Worm (Caenorhabditis elegans) whole organism, L2 larva: ENCODE results near the gene lips-12.

Experiments
- F13H6.1 ChIP-seq: sonication (generic microtip); optimal IDR thresholded peaks from 2 replicates; lab custom pipeline; 2016; ENCODE audit warnings: missing genetic modification characterization, missing compliant biosample characterization
- R02D3.7 ChIP-seq: fragments of 150-350 bp; optimal IDR thresholded peaks from 2 replicates; lab custom pipeline; 2014; ENCODE audit warnings: missing biosample characterization, missing genetic modification characterization
- Y55F3AM.14 ChIP-seq: fragments of 200-800 bp; sonication (Bioruptor generic); optimal IDR thresholded peaks from 2 replicates; lab custom pipeline; 2018; ENCODE audit warnings: mild to moderate bottlenecking, missing genetic modification characterization, missing compliant biosample characterization
- aly-2 ChIP-seq: fragments of 150-350 bp; optimal IDR thresholded peaks from 2 replicates; lab custom pipeline; 2014; ENCODE audit warnings: missing biosample characterization, missing genetic modification characterization
- ceh-16 ChIP-seq: fragments of 150-350 bp; optimal IDR thresholded peaks from 2 replicates; lab custom pipeline; 2014; ENCODE audit warnings: missing biosample characterization, missing genetic modification characterization
- elt-3 ChIP-seq: sonication (generic microtip); optimal IDR thresholded peaks from 2 replicates; lab custom pipeline; 2017; ENCODE audit warnings: missing biosample characterization, missing genetic modification characterization
- fos-1 ChIP-seq: fragments of 150-350 bp; optimal IDR thresholded peaks from 2 replicates; lab custom pipeline; 2014; ENCODE audit warnings: missing biosample characterization, missing genetic modification characterization
- lin-11 ChIP-seq: fragments of 150-350 bp; sonication (generic microtip); optimal IDR thresholded peaks from 2 replicates; lab custom pipeline; 2014; ENCODE audit warnings: missing biosample characterization, missing genetic modification characterization, inconsistent platforms, mixed read lengths
- mbf-1 ChIP-seq: sonication (generic microtip); optimal IDR thresholded peaks from 2 replicates; lab custom pipeline; 2017; ENCODE audit warnings: missing biosample characterization, missing genetic modification characterization
- nhr-11 ChIP-seq: fragments of 150-350 bp; optimal IDR thresholded peaks from 2 replicates; lab custom pipeline; 2014; ENCODE audit warnings: missing biosample characterization, missing genetic modification characterization
- nhr-129 ChIP-seq: fragments of 150-350 bp; optimal IDR thresholded peaks from 2 replicates; lab custom pipeline; 2014; ENCODE audit warnings: missing biosample characterization, missing genetic modification characterization
- nhr-21 ChIP-seq: fragments of 150-350 bp; optimal IDR thresholded peaks from 2 replicates; lab custom pipeline; 2014; ENCODE audit warnings: missing biosample characterization, missing genetic modification characterization
- nhr-77 ChIP-seq: fragments of 150-350 bp; optimal IDR thresholded peaks from 2 replicates; lab custom pipeline; 2014; ENCODE audit warnings: missing biosample characterization, missing genetic modification characterization
- unc-55 ChIP-seq: fragments of 150-350 bp; sonication (generic microtip); optimal IDR thresholded peaks from 3 replicates; lab custom pipeline; 2014; ENCODE audit warnings: missing biosample characterization, missing genetic modification reagents, missing genetic modification characterization
- ztf-1 ChIP-seq: fragments of 200-800 bp; sonication (Bioruptor generic); conservative IDR thresholded peaks from 2 replicates; pipeline ENCODE4 v1.3.6; 2022; ENCODE audit warnings: missing genetic modification characterization, missing compliant biosample characterization

The lips-12 gene

ce11 chrII:1070875-1071274 lies 43.2 kb downstream of the lips-12 start, which contains the start of gene K02E7.12:
Gene K02E7.12, plus strand, starts transcription at chrII:1071175.
- TF ChIP-seq nhr-77 (tag; lab: Kevin White, UChicago) (no peak), lin-11 (tag; lab: Kevin White, UChicago) (no peak), nhr-129 (tag; lab: Kevin White, UChicago) (no peak)

ce11 chrII:1066907-1067306 lies 47.1 kb downstream of the lips-12 start, which contains the start of gene K02E7.10:
Gene K02E7.10, minus strand, starts transcription at chrII:1067007.
- TF ChIP-seq ztf-1, result no peak
- no peak for TF ChIP-seq ceh-16
- no peak for TF ChIP-seq lin-11 (tag; lab: Kevin White, UChicago)
- TF ChIP-seq nhr-21 (tag; lab: Kevin White, UChicago), result no peak
- TF ChIP-seq fos-1 (tag; lab: Kevin White, UChicago), result no peak
- no peak for TF ChIP-seq aly-2
- no peak for TF ChIP-seq unc-55 (GFP tag; lab: Kevin White, UChicago)
- TF ChIP-seq elt-3 (tag; lab: Kevin White, UChicago), result no peak
- TF ChIP-seq mbf-1 (tag; lab: Kevin White, UChicago), result no peak
- no peak for TF ChIP-seq Y55F3AM.14
- no peak for TF ChIP-seq F13H6.1 (tag; lab: Kevin White, UChicago)
- TF ChIP-seq R02D3.7 (tag; lab: Kevin White, UChicago), result no peak

- TF ChIP-seq nhr-11 (tag; lab: Kevin White, UChicago) (no peak), fos-1 (tag; lab: Kevin White, UChicago) (peak; percentile 12)
These were observed 50.1 kb downstream of the lips-12 start for ce11 chrII:1063926-1064325.
